Fruit fly (Drosophila melanogaster): ENCODE results near the gene Arpc4.

DNA sequence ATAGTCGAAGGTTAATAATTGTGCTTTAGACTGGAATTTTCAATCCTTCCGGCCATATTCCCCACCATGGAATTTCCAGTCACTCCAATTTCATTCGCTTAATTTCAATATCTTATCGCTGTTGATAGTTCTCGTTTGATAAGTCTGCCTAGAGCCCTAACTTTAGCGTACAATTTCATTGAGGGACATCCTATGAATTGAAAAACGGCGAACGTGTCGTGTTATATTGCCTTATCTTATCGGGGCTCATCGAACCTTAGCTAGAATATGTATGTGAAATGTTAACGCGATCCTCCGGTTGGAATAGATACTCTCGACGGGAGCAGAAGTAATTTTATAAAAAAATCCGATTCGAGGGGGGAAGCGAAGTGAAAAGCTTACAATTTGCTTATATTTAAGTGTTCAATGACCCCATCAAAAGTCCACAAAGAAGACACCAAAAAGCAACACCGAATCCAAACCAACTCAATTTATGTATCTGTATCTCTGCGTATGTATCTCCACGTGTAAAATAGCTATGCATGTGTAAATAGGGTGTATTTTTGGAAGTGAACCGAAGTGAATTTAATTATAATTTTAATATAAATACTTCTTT lies 35.2 kb upstream of the Arpc4 start:
- TF ChIP-seq CTCF (optimal IDR thresholded peaks at IDR 0.05) (no peak), CG8478 (optimal IDR thresholded peaks at IDR 0.05) (no peak)

All from S2 (cell line).